Worm (Caenorhabditis elegans): ENCODE results near the gene gly-13.

Gene gly-13

DNA sequence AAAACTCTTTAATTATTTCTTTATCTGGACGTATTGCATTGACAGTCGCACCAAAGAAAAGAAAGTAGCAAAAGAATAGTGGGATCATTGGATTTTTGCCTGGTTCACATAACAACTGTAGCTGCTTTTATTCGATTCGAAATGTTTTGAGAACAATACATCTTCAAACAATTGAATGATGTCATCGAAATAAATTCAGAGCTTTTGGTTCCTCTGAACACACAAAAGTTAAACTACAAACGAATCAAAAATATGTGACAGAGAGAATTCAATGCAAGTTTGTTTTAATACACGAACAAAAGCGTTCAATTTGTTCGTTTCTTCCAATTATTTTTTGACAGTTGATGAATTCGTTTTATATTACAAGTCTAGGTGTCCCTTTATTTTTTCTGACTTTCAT, 14.8 kb upstream of the gly-13 start, which contains the start of gene H29C22.1:
TSS of gene H29C22.1 (minus strand) at position 101 of the 400 bp plus-strand sequence.
- no peak for TF ChIP-seq ZK546.5 (tag; optimal IDR thresholded peaks at IDR 0.05)
- TF ChIP-seq fos-1 (tag; optimal IDR thresholded peaks at IDR 0.05) = no peak
- no peak for TF ChIP-seq mab-5 (tag; optimal IDR thresholded peaks at IDR 0.05)
- TF ChIP-seq lin-13 (GFP tag; optimal IDR thresholded peaks at IDR 0.05) = no peak
- no peak for TF ChIP-seq nhr-12 (tag; optimal IDR thresholded peaks at IDR 0.05)
- TF ChIP-seq peb-1 (tag; optimal IDR thresholded peaks at IDR 0.05) = no peak
- TF ChIP-seq unc-39 (tag; optimal IDR thresholded peaks at IDR 0.05) = no peak
- TF ChIP-seq dmd-4 (tag; optimal IDR thresholded peaks at IDR 0.05) = no peak
- no peak for TF ChIP-seq snpc-4 (tag; optimal IDR thresholded peaks at IDR 0.05)
- TF ChIP-seq nhr-237 (tag; optimal IDR thresholded peaks at IDR 0.05) = no peak
- TF ChIP-seq mdl-1 (tag; optimal IDR thresholded peaks at IDR 0.05) = no peak
- TF ChIP-seq nhr-77 (tag; optimal IDR thresholded peaks at IDR 0.05) = no peak
- TF ChIP-seq nhr-11 (tag; optimal IDR thresholded peaks at IDR 0.05) = no peak
- TF ChIP-seq skn-1 (tag; optimal IDR thresholded peaks at IDR 0.05) = no peak
- TF ChIP-seq ztf-1 (GFP tag; conservative IDR thresholded peaks at IDR 0.05) = no peak
- TF ChIP-seq aly-2 (tag; optimal IDR thresholded peaks at IDR 0.05) = no peak
- TF ChIP-seq gmeb-1 (tag; optimal IDR thresholded peaks at IDR 0.05) = no peak
- TF ChIP-seq zag-1 (tag; optimal IDR thresholded peaks at IDR 0.05) = no peak

DNA sequence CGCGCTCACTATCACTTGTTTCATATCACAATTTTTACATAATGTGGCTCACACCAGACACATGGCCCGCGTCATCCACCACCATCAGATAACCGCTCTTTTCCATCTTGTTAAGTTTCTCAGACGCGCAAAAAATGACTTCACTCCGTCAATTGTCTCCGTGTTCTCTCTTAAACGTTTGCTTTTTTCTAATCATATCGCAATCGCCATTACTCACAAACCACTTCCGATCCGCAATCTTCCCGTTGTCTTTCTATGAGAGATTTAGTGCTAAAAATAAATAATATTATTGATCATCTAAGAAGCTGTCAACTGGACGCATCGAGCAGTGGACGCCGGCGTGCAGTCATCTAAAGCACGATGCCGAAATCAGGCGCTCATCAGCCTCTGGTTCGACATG, 7.0 kb upstream of the gly-13 start, which contains the start of gene tmc-2:
TSS of gene tmc-2 (plus strand) at position 301 of the 400 bp plus-strand sequence.
- no peak for TF ChIP-seq nhr-237 (tag; optimal IDR thresholded peaks at IDR 0.05)

DNA sequence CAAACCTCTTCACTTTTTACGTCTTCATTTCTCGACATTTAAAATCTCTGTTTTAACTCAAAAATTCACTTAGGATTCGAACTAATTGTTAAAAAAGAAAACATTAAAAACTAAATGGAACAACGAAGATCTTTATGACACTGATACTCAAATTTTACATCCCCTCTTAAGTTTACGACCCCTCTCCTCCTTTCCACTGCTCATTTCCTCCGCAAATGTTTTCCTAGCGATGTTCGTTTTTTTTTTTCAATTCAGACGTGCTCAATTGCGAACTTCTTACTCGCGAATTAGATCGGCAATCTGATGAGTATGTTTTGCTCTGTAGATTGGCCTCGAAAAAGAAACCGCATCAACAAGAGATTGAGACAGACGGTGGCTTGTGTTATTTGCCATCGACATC, 6.3 kb upstream of the gly-13 start:
- TF ChIP-seq ZK546.5 (tag; optimal IDR thresholded peaks at IDR 0.05) (no peak), ama-1 (optimal IDR thresholded peaks at IDR 0.05) (no peak), nhr-12 (tag; optimal IDR thresholded peaks at IDR 0.05) (no peak), mdl-1 (tag; optimal IDR thresholded peaks at IDR 0.05) (no peak), fos-1 (tag; optimal IDR thresholded peaks at IDR 0.05) (no peak), ceh-82 (tag; optimal IDR thresholded peaks at IDR 0.05) (no peak), skn-1 (tag; optimal IDR thresholded peaks at IDR 0.05) (no peak), elt-1 (tag; optimal IDR thresholded peaks at IDR 0.05) (no peak), egl-27 (tag; optimal IDR thresholded peaks at IDR 0.05) (no peak), ztf-11 (tag; optimal IDR thresholded peaks at IDR 0.05) (no peak), nhr-6 (tag; optimal IDR thresholded peaks at IDR 0.05) (no peak), elt-3 (tag; optimal IDR thresholded peaks at IDR 0.05) (no peak), sem-4 (tag; optimal IDR thresholded peaks at IDR 0.05) (no peak), dmd-4 (tag; optimal IDR thresholded peaks at IDR 0.05) (no peak), mab-5 (tag; optimal IDR thresholded peaks at IDR 0.05) (no peak), lsy-2 (tag; optimal IDR thresholded peaks at IDR 0.05) (no peak), nhr-129 (tag; optimal IDR thresholded peaks at IDR 0.05) (no peak), sma-3 (GFP tag; optimal IDR thresholded peaks at IDR 0.05) (no peak), nhr-25 (tag; optimal IDR thresholded peaks at IDR 0.05) (no peak), snpc-4 (tag; optimal IDR thresholded peaks at IDR 0.05) (no peak)

DNA sequence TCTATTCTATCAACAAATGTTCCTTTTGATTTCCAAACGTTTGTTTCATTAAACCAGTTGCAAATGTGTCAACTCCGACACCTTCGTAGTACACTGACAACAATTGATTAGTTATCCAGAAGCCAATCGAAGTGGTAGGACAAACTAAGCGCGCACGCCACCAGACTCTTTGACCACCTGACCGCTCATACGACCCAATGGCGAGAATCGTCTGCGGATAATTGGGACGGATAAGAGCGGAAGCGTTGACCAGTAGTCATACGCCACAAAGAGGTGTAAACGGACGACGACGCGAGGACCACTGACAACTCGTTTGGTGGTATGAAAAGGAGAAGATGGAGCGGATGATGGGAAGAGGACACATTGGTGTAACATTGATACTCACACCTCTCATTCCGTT, 4.0 kb upstream of the gly-13 start:
- TF ChIP-seq alr-1 (tag; optimal IDR thresholded peaks at IDR 0.05) = no peak
- no peak for TF ChIP-seq C34F6.9 (tag; optimal IDR thresholded peaks at IDR 0.05)
- no peak for TF ChIP-seq fos-1 (tag; optimal IDR thresholded peaks at IDR 0.05)
- TF ChIP-seq lsy-2 (tag; optimal IDR thresholded peaks at IDR 0.05) = no peak
- TF ChIP-seq nhr-23 (tag; optimal IDR thresholded peaks at IDR 0.05) = no peak
- TF ChIP-seq nhr-129 (tag; optimal IDR thresholded peaks at IDR 0.05) = peak; percentile 21

DNA sequence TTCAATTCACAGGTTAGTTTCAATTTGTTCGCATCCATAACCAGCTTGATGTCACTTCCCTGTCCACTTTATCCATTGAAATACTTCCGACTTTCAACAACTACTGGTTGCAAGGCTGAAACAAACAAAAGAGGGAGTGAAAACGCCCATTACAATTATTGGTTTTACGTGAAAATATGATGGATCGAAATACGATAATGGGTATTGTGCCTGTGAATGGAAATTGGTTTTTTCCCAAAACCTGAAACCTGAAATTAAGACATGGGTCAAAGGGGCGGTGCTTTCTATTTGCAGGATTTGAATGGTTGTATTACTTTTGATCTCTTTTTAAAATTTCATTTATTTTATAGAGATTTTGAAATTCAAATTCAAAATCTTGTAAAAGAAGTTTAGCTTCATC, 2.4 kb upstream of the gly-13 start, which contains the start of gene B0416.2:
TSS of gene B0416.2 (plus strand) at position 301 of the 400 bp plus-strand sequence.
- TF ChIP-seq snpc-4 (tag; optimal IDR thresholded peaks at IDR 0.05) (no peak), unc-39 (tag; optimal IDR thresholded peaks at IDR 0.05) (no peak), lin-39 (tag; optimal IDR thresholded peaks at IDR 0.05) (no peak), ceh-16 (tag; optimal IDR thresholded peaks at IDR 0.05) (no peak), dmd-4 (tag; optimal IDR thresholded peaks at IDR 0.05) (no peak)

DNA sequence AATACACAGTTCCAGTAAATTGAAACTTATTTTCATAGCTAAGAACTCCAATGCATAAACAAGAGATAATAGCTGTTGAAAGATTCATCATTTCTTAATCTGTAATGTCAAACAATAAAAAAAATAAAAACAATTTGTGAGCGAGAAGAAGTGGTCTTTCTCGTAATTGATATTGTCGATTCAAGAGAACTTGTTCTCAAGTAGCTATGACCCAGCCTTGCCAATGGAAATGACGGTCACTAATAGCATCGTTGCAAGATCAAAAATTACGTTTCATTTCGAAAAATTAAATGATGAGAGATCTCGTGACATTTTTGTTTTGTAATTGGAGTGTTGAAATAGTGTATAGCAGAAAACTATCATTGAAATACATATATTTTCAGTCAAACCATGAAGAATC, 1.4 kb upstream of the gly-13 start, which contains the start of gene B0416.7:
TSS of gene B0416.7 (minus strand) at position 101 of the 400 bp plus-strand sequence.
- TF ChIP-seq C34F6.9 (tag; optimal IDR thresholded peaks at IDR 0.05) (peak; percentile 6), nhr-11 (tag; optimal IDR thresholded peaks at IDR 0.05) (no peak)

Data from whole organism, L2 larva.